Worm (Caenorhabditis elegans) whole organism, early embryonic: ENCODE measurements around the gene C08B6.18.

Source experiments
- ama-1 ChIP-seq: fragments of 150-350 bp; optimal IDR thresholded peaks from 2 replicates; lab custom pipeline; 2014
- ets-7 ChIP-seq: sonication (generic microtip); optimal IDR thresholded peaks from 2 replicates; lab custom pipeline; 2016; ENCODE audit warnings: missing genotype, missing genetic modification characterization, missing compliant biosample characterization
- hnd-1 ChIP-seq: sonication (generic microtip); optimal IDR thresholded peaks from 2 replicates; lab custom pipeline; 2016; ENCODE audit warnings: missing genetic modification characterization, missing compliant biosample characterization
- pes-1 ChIP-seq: fragments of 200-800 bp; sonication (Bioruptor generic); IDR thresholded peaks from 2 replicates; pipeline ENCODE4 v1.3.6; 2022; ENCODE audit warnings: missing genetic modification reagents, missing genetic modification characterization, missing compliant biosample characterization
- sea-1 ChIP-seq: fragments of 200-800 bp; sonication (Bioruptor generic); conservative IDR thresholded peaks from 2 replicates; pipeline ENCODE4 v1.3.6; 2022; ENCODE audit warnings: missing genetic modification characterization, missing compliant biosample characterization
- tbx-11 ChIP-seq: fragments of 200-800 bp; sonication (Bioruptor generic); IDR thresholded peaks from 2 replicates; pipeline ENCODE4 v1.3.6; 2022; ENCODE audit warnings: missing genetic modification characterization, missing compliant biosample characterization
- tra-4 ChIP-seq: sonication (generic microtip); optimal IDR thresholded peaks from 2 replicates; lab custom pipeline; 2017; ENCODE audit warnings: missing genetic modification characterization, missing compliant biosample characterization

- no peak for TF ChIP-seq ama-1 (lab: Kevin White, UChicago)
- TF ChIP-seq hnd-1 (tag; lab: Kevin White, UChicago), result no peak
- no peak for TF ChIP-seq tra-4
- no peak for TF ChIP-seq ets-7 (tag; lab: Kevin White, UChicago)
- TF ChIP-seq sea-1, result no peak
- TF ChIP-seq tbx-11 (GFP tag; lab: Robert Waterston, UW), result no peak
- no peak for TF ChIP-seq pes-1 (GFP tag; lab: Robert Waterston, UW)
Measured at ce11 chrV:10120898-10121297, 13.0 kb downstream of the C08B6.18 start, which contains the start of gene srxa-18.
